Fruit fly (Drosophila melanogaster) whole organism, embryonic: Measurements from ENCODE around the gene Bap60.

ENCODE experiments used
- B-H2 ChIP-seq: fragments of 200-800 bp; sonication (Bioruptor generic); optimal IDR thresholded peaks from 2 replicates; lab custom pipeline; 2018; ENCODE audit warnings: missing biosample characterization, mild to moderate bottlenecking, missing genetic modification characterization
- Bteb2 ChIP-seq: fragments of 200-800 bp; sonication (Bioruptor generic); optimal IDR thresholded peaks from 2 replicates; lab custom pipeline; 2016; ENCODE audit warnings: missing biosample characterization, missing genetic modification characterization
- CG10267 ChIP-seq: fragments of 200-800 bp; sonication (Bioruptor generic); optimal IDR thresholded peaks from 2 replicates; lab custom pipeline; 2018; ENCODE audit warnings: missing biosample characterization, mild to moderate bottlenecking, missing genetic modification characterization, moderate library complexity
- CG14710 ChIP-seq: fragments of 200-800 bp; sonication (Bioruptor generic); optimal IDR thresholded peaks from 3 replicates; lab custom pipeline; 2019; ENCODE audit warnings: missing biosample characterization, mild to moderate bottlenecking, missing genetic modification characterization, moderate library complexity
- CG14965 ChIP-seq: fragments of 200-800 bp; sonication (Bioruptor generic); optimal IDR thresholded peaks from 2 replicates; lab custom pipeline; 2016; ENCODE audit warnings: missing biosample characterization, missing genetic modification characterization, borderline replicate concordance
- CG6272 ChIP-seq: fragments of 200-800 bp; sonication (Bioruptor generic); IDR thresholded peaks from 2 replicates; pipeline ENCODE4 v1.3.6; 2022; ENCODE audit warnings: missing biosample characterization, missing genetic modification characterization
- CG6791 ChIP-seq: fragments of 200-800 bp; sonication (Bioruptor generic); IDR thresholded peaks from 3 replicates; pipeline ENCODE4 v1.3.6; 2022; ENCODE audit warnings: missing biosample characterization, missing genetic modification characterization; ENCODE audit not compliant: partially characterized antibody
- CG7928 ChIP-seq: fragments of 200-800 bp; sonication (Bioruptor generic); optimal IDR thresholded peaks from 2 replicates; lab custom pipeline; 2017; ENCODE audit warnings: missing biosample characterization, mild to moderate bottlenecking, missing genetic modification characterization
- CG8388 ChIP-seq: fragments of 200-800 bp; sonication (Bioruptor generic); optimal IDR thresholded peaks from 2 replicates; lab custom pipeline; 2019; ENCODE audit warnings: missing biosample characterization, mild to moderate bottlenecking, missing genetic modification characterization, moderate library complexity
- D ChIP-seq, 2 experiments: fragments of 200-800 bp in 1 of 2; fragments of >200 bp in 1 of 2; sonication (Bioruptor generic) in 1 of 2; optimal IDR thresholded peaks; 2 replicates in 1 of 2; 3 replicates in 1 of 2; lab custom pipeline; 2017; ENCODE audit warnings: mild to moderate bottlenecking in 1 of 2, missing biosample characterization in 1 of 2, missing genetic modification characterization in 1 of 2, missing genetic modification reagents in 1 of 2
- Dfd ChIP-seq, 2 experiments: fragments of >200 bp; optimal IDR thresholded peaks; 2 replicates each; lab custom pipeline; 2017; ENCODE audit warnings: missing biosample characterization in 2 of 2, missing genetic modification characterization in 2 of 2
- Dip2 ChIP-seq: fragments of 200-800 bp; sonication (Bioruptor generic); IDR thresholded peaks from 2 replicates; pipeline ENCODE4 v1.3.6; 2022; ENCODE audit warnings: missing biosample characterization, missing genetic modification characterization
- Dip3 ChIP-seq: fragments of 200-800 bp; sonication (Bioruptor generic); optimal IDR thresholded peaks from 3 replicates; lab custom pipeline; 2016; ENCODE audit warnings: missing biosample characterization, missing genetic modification characterization
- Dll ChIP-seq: fragments of 200-800 bp; sonication (Bioruptor generic); IDR thresholded peaks from 4 replicates; pipeline ENCODE4 v1.3.6; 2022; ENCODE audit warnings: missing biosample characterization, missing genetic modification characterization; ENCODE audit not compliant: partially characterized antibody
- Fer3 ChIP-seq: fragments of 200-800 bp; sonication (Bioruptor generic); optimal IDR thresholded peaks from 2 replicates; lab custom pipeline; 2018; ENCODE audit warnings: missing biosample characterization, mild to moderate bottlenecking, missing genetic modification characterization, moderate library complexity
- Gsc ChIP-seq: fragments of 200-800 bp; sonication (Bioruptor generic); IDR thresholded peaks from 2 replicates; pipeline ENCODE4 v1.3.6; 2022; ENCODE audit warnings: missing biosample characterization, missing genetic modification characterization
- Gug ChIP-seq: fragments of 200-800 bp; sonication (Bioruptor generic); IDR thresholded peaks from 4 replicates; pipeline ENCODE4 v1.3.6; 2022; ENCODE audit warnings: missing biosample characterization, missing genetic modification characterization
- HmgD ChIP-seq: fragments of 200-800 bp; sonication (Bioruptor generic); optimal IDR thresholded peaks from 3 replicates; lab custom pipeline; 2016; ENCODE audit warnings: missing biosample characterization, missing genetic modification characterization
- Hr3 ChIP-seq: fragments of 200-800 bp; sonication (Bioruptor generic); optimal IDR thresholded peaks from 3 replicates; lab custom pipeline; 2016; ENCODE audit warnings: missing biosample characterization, missing genetic modification characterization
- Scr ChIP-seq: fragments of 200-800 bp; sonication (Bioruptor generic); IDR thresholded peaks from 2 replicates; pipeline ENCODE4 v1.3.6; 2022; ENCODE audit warnings: missing biosample characterization, missing genetic modification characterization; ENCODE audit not compliant: partially characterized antibody
- TFAM ChIP-seq: fragments of 200-800 bp; sonication (Bioruptor generic); optimal IDR thresholded peaks from 2 replicates; lab custom pipeline; 2017; ENCODE audit warnings: missing biosample characterization, missing genetic modification characterization, inconsistent platforms
- ap ChIP-seq: fragments of 200-800 bp; sonication (Bioruptor generic); IDR thresholded peaks from 2 replicates; pipeline ENCODE4 v1.3.6; 2022; ENCODE audit warnings: missing biosample characterization, missing genetic modification characterization
- ara ChIP-seq: fragments of 200-800 bp; sonication (Bioruptor generic); IDR thresholded peaks from 2 replicates; pipeline ENCODE4 v1.3.6; 2022; ENCODE audit warnings: missing biosample characterization, missing genetic modification characterization
- bigmax ChIP-seq: fragments of 200-800 bp; sonication (Bioruptor generic); optimal IDR thresholded peaks from 2 replicates; lab custom pipeline; 2018; ENCODE audit warnings: missing biosample characterization, mild to moderate bottlenecking, missing genetic modification characterization
- ci ChIP-seq: fragments of 200-800 bp; sonication (Bioruptor generic); IDR thresholded peaks from 3 replicates; pipeline ENCODE4 v1.3.6; 2022; ENCODE audit warnings: missing biosample characterization, missing genetic modification characterization
- corto ChIP-seq: fragments of 200-800 bp; sonication (Bioruptor generic); optimal IDR thresholded peaks from 2 replicates; lab custom pipeline; 2016; ENCODE audit warnings: missing biosample characterization, mild to moderate bottlenecking, missing genetic modification characterization, moderate library complexity
- crol ChIP-seq: fragments of 200-800 bp; sonication (Bioruptor generic); IDR thresholded peaks from 2 replicates; pipeline ENCODE4 v1.3.6; 2022; ENCODE audit warnings: missing biosample characterization, missing genetic modification characterization
- crp ChIP-seq, 2 experiments: fragments of 200-800 bp; sonication (Bioruptor generic); optimal IDR thresholded peaks; 2 replicates in 1 of 2; 3 replicates in 1 of 2; lab custom pipeline; 2017; ENCODE audit warnings: missing biosample characterization in 2 of 2, missing genetic modification characterization in 2 of 2, mild to moderate bottlenecking in 1 of 2, moderate library complexity in 1 of 2
- cwo ChIP-seq: fragments of 200-800 bp; sonication (Bioruptor generic); optimal IDR thresholded peaks from 3 replicates; lab custom pipeline; 2017; ENCODE audit warnings: missing biosample characterization, missing genetic modification characterization, mild to moderate bottlenecking, moderate library complexity, missing genetic modification reagents
- dimm ChIP-seq: fragments of 200-800 bp; sonication (Bioruptor generic); IDR thresholded peaks from 2 replicates; pipeline ENCODE4 v1.3.6; 2022; ENCODE audit warnings: missing biosample characterization, missing genetic modification characterization
- ftz-f1 ChIP-seq: fragments of 200-800 bp; sonication (Bioruptor generic); optimal IDR thresholded peaks from 2 replicates; lab custom pipeline; 2016; ENCODE audit warnings: missing biosample characterization, missing genetic modification characterization
- gfzf ChIP-seq: fragments of 200-800 bp; sonication (Bioruptor generic); optimal IDR thresholded peaks from 2 replicates; lab custom pipeline; 2016; ENCODE audit warnings: missing biosample characterization, mild to moderate bottlenecking, missing genetic modification characterization, moderate library complexity
- gro ChIP-seq: fragments of 200-800 bp; sonication (Bioruptor generic); optimal IDR thresholded peaks from 2 replicates; lab custom pipeline; 2016; ENCODE audit warnings: missing biosample characterization, missing genetic modification characterization
- hbn ChIP-seq: fragments of 200-800 bp; sonication (Bioruptor generic); IDR thresholded peaks from 2 replicates; pipeline ENCODE4 v1.3.6; 2022; ENCODE audit warnings: missing biosample characterization, missing genetic modification characterization; ENCODE audit not compliant: partially characterized antibody
- ind ChIP-seq: fragments of 200-800 bp; sonication (Bioruptor generic); optimal IDR thresholded peaks from 3 replicates; lab custom pipeline; 2016; ENCODE audit warnings: missing biosample characterization, missing genetic modification characterization
- inv ChIP-seq: fragments of 200-800 bp; sonication (Bioruptor generic); IDR thresholded peaks from 2 replicates; pipeline ENCODE4 v1.3.6; 2022; ENCODE audit warnings: missing biosample characterization, missing genetic modification characterization; ENCODE audit not compliant: partially characterized antibody
- jing ChIP-seq: fragments of 200-800 bp; sonication (Bioruptor generic); optimal IDR thresholded peaks from 2 replicates; lab custom pipeline; 2018; ENCODE audit warnings: missing biosample characterization, mild to moderate bottlenecking, missing genetic modification characterization
- kay ChIP-seq: fragments of 200-800 bp; sonication (Bioruptor generic); optimal IDR thresholded peaks from 2 replicates; lab custom pipeline; 2016; ENCODE audit warnings: missing biosample characterization, missing genetic modification characterization
- knrl ChIP-seq: fragments of 200-800 bp; sonication (Bioruptor generic); IDR thresholded peaks from 3 replicates; pipeline ENCODE4 v1.3.6; 2022; ENCODE audit warnings: missing biosample characterization, missing genetic modification characterization; ENCODE audit not compliant: partially characterized antibody
- mld ChIP-seq: fragments of 200-800 bp; sonication (Bioruptor generic); IDR thresholded peaks from 3 replicates; pipeline ENCODE4 v1.3.6; 2022; ENCODE audit warnings: missing biosample characterization, missing genetic modification characterization; ENCODE audit not compliant: partially characterized antibody
- oc ChIP-seq: fragments of 200-800 bp; sonication (Bioruptor generic); optimal IDR thresholded peaks from 2 replicates; lab custom pipeline; 2018; ENCODE audit warnings: missing biosample characterization, mild to moderate bottlenecking, missing genetic modification characterization, moderate library complexity
- pita ChIP-seq: fragments of 200-800 bp; sonication (Bioruptor generic); optimal IDR thresholded peaks from 2 replicates; lab custom pipeline; 2017; ENCODE audit warnings: missing biosample characterization, mild to moderate bottlenecking, missing genetic modification characterization
- pros ChIP-seq: fragments of 200-800 bp; sonication (Bioruptor generic); optimal IDR thresholded peaks from 3 replicates; lab custom pipeline; 2019; ENCODE audit warnings: missing biosample characterization, mild to moderate bottlenecking, missing genetic modification characterization, moderate library complexity
- pum ChIP-seq: fragments of 200-800 bp; sonication (Bioruptor generic); optimal IDR thresholded peaks from 2 replicates; lab custom pipeline; 2016; ENCODE audit warnings: missing biosample characterization, missing genetic modification characterization
- sc ChIP-seq, 3 experiments: fragments of >200 bp in 2 of 3; fragments of 200-800 bp in 1 of 3; sonication (Bioruptor generic) in 1 of 3; optimal IDR thresholded peaks; 2 replicates in 2 of 3; 3 replicates in 1 of 3; lab custom pipeline; 2017; ENCODE audit warnings: mild to moderate bottlenecking in 1 of 3, missing biosample characterization in 1 of 3, missing genetic modification characterization in 1 of 3, missing genetic modification reagents in 1 of 3
- seq ChIP-seq: fragments of 200-800 bp; sonication (Bioruptor generic); IDR thresholded peaks from 2 replicates; pipeline ENCODE4 v1.3.6; 2022; ENCODE audit warnings: missing biosample characterization, missing genetic modification characterization
- sqz ChIP-seq: fragments of 200-800 bp; sonication (Bioruptor generic); optimal IDR thresholded peaks from 3 replicates; lab custom pipeline; 2018; ENCODE audit warnings: missing biosample characterization, mild to moderate bottlenecking, missing genetic modification characterization
- tna ChIP-seq: fragments of 200-800 bp; sonication (Bioruptor generic); IDR thresholded peaks from 2 replicates; pipeline ENCODE4 v1.3.6; 2022; ENCODE audit warnings: missing biosample characterization, missing genetic modification characterization; ENCODE audit not compliant: partially characterized antibody
- wdn ChIP-seq: fragments of 200-800 bp; sonication (Bioruptor generic); IDR thresholded peaks from 2 replicates; pipeline ENCODE4 v1.3.6; 2022; ENCODE audit warnings: missing biosample characterization, missing genetic modification characterization
- yki ChIP-seq: fragments of >200 bp; optimal IDR thresholded peaks from 3 replicates; lab custom pipeline; 2018

The Bap60 gene

dm6 chrX:13154783-13155182, 4.5 kb downstream of the Bap60 start, which contains the start of the genes CG4318 and CG4332 (continued):
- peak; percentile 59 for TF ChIP-seq CG7928 (GFP tag; lab: Kevin White, UChicago)
- TF ChIP-seq crol (GFP tag; lab: Robert Waterston, UW): no peak
- no peak for TF ChIP-seq pum (GFP tag; lab: Kevin White, UChicago)
- no peak for TF ChIP-seq Bteb2 (GFP tag; lab: Kevin White, UChicago)
- peak; percentile 82 for TF ChIP-seq hbn (GFP tag; lab: Robert Waterston, UW)
- no peak for TF ChIP-seq Dfd (GFP tag; optimal IDR thresholded peaks at IDR 0.05; lab: Kevin White, UChicago)
- TF ChIP-seq pros (GFP tag; lab: Kevin White, UChicago): no peak
- TF ChIP-seq CG10267 (tag; lab: Kevin White, UChicago): no peak
- TF ChIP-seq B-H2: no peak
- TF ChIP-seq ap (GFP tag; lab: Robert Waterston, UW): no peak
- TF ChIP-seq dimm: no peak
- no peak for TF ChIP-seq sqz (GFP tag; lab: Kevin White, UChicago)
- TF ChIP-seq jing (GFP tag; lab: Kevin White, UChicago): no peak
- peak; percentile 84 for TF ChIP-seq knrl (GFP tag; lab: Robert Waterston, UW)
- no peak for TF ChIP-seq yki (lab: Kevin White, UChicago)
- TF ChIP-seq gfzf: no peak
- no peak for TF ChIP-seq ind
- peak; percentile 90 for TF ChIP-seq CG6791 (GFP tag; lab: Robert Waterston, UW)
- TF ChIP-seq ci: no peak
- TF ChIP-seq crp (GFP tag; optimal IDR thresholded peaks at IDR 0.05; lab: Kevin White, UChicago): no peak
- TF ChIP-seq gro: no peak
- TF ChIP-seq pita (GFP tag; lab: Kevin White, UChicago): no peak
- no peak for TF ChIP-seq D (optimal IDR thresholded peaks at IDR 0.05; lab: Kevin White, UChicago)
- no peak for TF ChIP-seq D (GFP tag; optimal IDR thresholded peaks at IDR 0.05; lab: Kevin White, UChicago)
- TF ChIP-seq inv (GFP tag; lab: Robert Waterston, UW): peak; percentile 79
- no peak for TF ChIP-seq HmgD (GFP tag; lab: Kevin White, UChicago)
- peak; percentile 82 for TF ChIP-seq tna
- no peak for TF ChIP-seq CG14965 (GFP tag; lab: Kevin White, UChicago)
- no peak for TF ChIP-seq TFAM (GFP tag; lab: Kevin White, UChicago)
- no peak for TF ChIP-seq Dip3
- TF ChIP-seq corto (GFP tag; lab: Kevin White, UChicago): no peak
- TF ChIP-seq bigmax (GFP tag; lab: Kevin White, UChicago): no peak
- TF ChIP-seq Scr (GFP tag; lab: Robert Waterston, UW): peak; percentile 87
- peak; percentile 19 for TF ChIP-seq cwo
- no peak for TF ChIP-seq kay (GFP tag; lab: Kevin White, UChicago)
- no peak for TF ChIP-seq oc (tag; lab: Kevin White, UChicago)
- TF ChIP-seq CG14710 (tag; lab: Kevin White, UChicago): no peak
- no peak for TF ChIP-seq CG6272 (GFP tag; lab: Robert Waterston, UW)
- TF ChIP-seq sc (optimal IDR thresholded peaks at IDR 0.05; lab: Kevin White, UChicago): no peak
- TF ChIP-seq sc (GFP tag; optimal IDR thresholded peaks at IDR 0.05; lab: Kevin White, UChicago): no peak
- TF ChIP-seq Dll (GFP tag; lab: Robert Waterston, UW): peak; percentile 90
- no peak for TF ChIP-seq Gsc (GFP tag; lab: Robert Waterston, UW)
- peak; percentile 6; the same call in 1 of the 2 replicates for TF ChIP-seq ara (GFP tag; lab: Robert Waterston, UW)
- peak; percentile 2 for TF ChIP-seq ftz-f1 (GFP tag; lab: Kevin White, UChicago)
- no peak for TF ChIP-seq Hr3 (GFP tag; lab: Kevin White, UChicago)
- TF ChIP-seq mld (GFP tag; lab: Robert Waterston, UW): peak; percentile 83
- TF ChIP-seq seq (GFP tag; lab: Robert Waterston, UW): no peak
- no peak for TF ChIP-seq wdn (GFP tag; lab: Robert Waterston, UW)
- TF ChIP-seq Dip2: no peak
- TF ChIP-seq CG8388 (GFP tag; lab: Kevin White, UChicago): no peak
- no peak for TF ChIP-seq Gug
- no peak for TF ChIP-seq Fer3 (tag; lab: Kevin White, UChicago)
